Worm (Caenorhabditis elegans) whole organism, midembryonic: Measurements from ENCODE around the gene F48F7.3.

Experiments used
- flt-1 ChIP-seq: fragments of 200-800 bp; sonication (Bioruptor generic); IDR thresholded peaks from 2 replicates; pipeline ENCODE4 v1.3.6; 2022; ENCODE audit warnings: missing genetic modification characterization, missing compliant biosample characterization
- ztf-23 ChIP-seq: fragments of 200-800 bp; sonication (Bioruptor generic); IDR thresholded peaks from 2 replicates; pipeline ENCODE4 v1.3.6; 2022; ENCODE audit warnings: missing genetic modification reagents, missing genetic modification characterization, missing compliant biosample characterization

- TF ChIP-seq ztf-23, result no peak
- TF ChIP-seq flt-1 (GFP tag; lab: Robert Waterston, UW), result no peak
Observed at ce11 chrX:14000198-14000748, 37.0 kb downstream of the F48F7.3 start.
